Fruit fly (Drosophila melanogaster) whole organism, adult: Measurements from ENCODE around the gene drm.

Experiments
- CG1620 ChIP-seq: fragments of 200-800 bp; sonication (Bioruptor generic); optimal IDR thresholded peaks from 2 replicates; lab custom pipeline; 2016; ENCODE audit warnings: missing biosample characterization, missing genetic modification characterization
- CG33017 ChIP-seq: fragments of 200-800 bp; sonication (Bioruptor generic); optimal IDR thresholded peaks from 2 replicates; lab custom pipeline; 2018; ENCODE audit warnings: missing biosample characterization, mild to moderate bottlenecking, missing genetic modification characterization, moderate library complexity
- CG5204 ChIP-seq: fragments of 200-800 bp; sonication (Bioruptor generic); optimal IDR thresholded peaks from 2 replicates; lab custom pipeline; 2016; ENCODE audit warnings: missing biosample characterization, missing genetic modification characterization
- CG7045 ChIP-seq: fragments of 200-800 bp; sonication (Bioruptor generic); optimal IDR thresholded peaks from 2 replicates; lab custom pipeline; 2017; ENCODE audit warnings: missing biosample characterization, mild to moderate bottlenecking, missing genetic modification characterization
- Hr96 ChIP-seq: fragments of 200-800 bp; sonication (Bioruptor generic); optimal IDR thresholded peaks from 2 replicates; lab custom pipeline; 2016; ENCODE audit warnings: missing biosample characterization, missing genetic modification characterization
- cic ChIP-seq: fragments of 200-800 bp; sonication (Bioruptor generic); optimal IDR thresholded peaks from 2 replicates; lab custom pipeline; 2017; ENCODE audit warnings: missing biosample characterization, mild to moderate bottlenecking, missing genetic modification characterization, moderate library complexity
- kay ChIP-seq: fragments of 200-800 bp; sonication (Bioruptor generic); peaks from one replicate; lab custom pipeline; 2016; ENCODE audit warnings: missing biosample characterization, missing genetic modification characterization, borderline replicate concordance
- pad ChIP-seq: fragments of 200-800 bp; sonication (Bioruptor generic); optimal IDR thresholded peaks from 3 replicates; lab custom pipeline; 2017; ENCODE audit warnings: missing biosample characterization, missing genetic modification characterization, mild to moderate bottlenecking, moderate library complexity, missing genetic modification reagents

dm6 chr2L:3490971-3491370, 48.1 kb upstream of the drm start, which contains the start of gene CG15414:
- TF ChIP-seq cic (GFP tag; lab: Kevin White, UChicago) (no peak), CG1620 (no peak), CG5204 (GFP tag; lab: Kevin White, UChicago) (no peak), kay (GFP tag; lab: Kevin White, UChicago) (no peak), Hr96 (no peak), pad (GFP tag; lab: Kevin White, UChicago) (no peak), CG33017 (no peak), CG7045 (no peak)
